1 worm cellular context compared by ENCODE assay signal in the genomic region with DNA sequence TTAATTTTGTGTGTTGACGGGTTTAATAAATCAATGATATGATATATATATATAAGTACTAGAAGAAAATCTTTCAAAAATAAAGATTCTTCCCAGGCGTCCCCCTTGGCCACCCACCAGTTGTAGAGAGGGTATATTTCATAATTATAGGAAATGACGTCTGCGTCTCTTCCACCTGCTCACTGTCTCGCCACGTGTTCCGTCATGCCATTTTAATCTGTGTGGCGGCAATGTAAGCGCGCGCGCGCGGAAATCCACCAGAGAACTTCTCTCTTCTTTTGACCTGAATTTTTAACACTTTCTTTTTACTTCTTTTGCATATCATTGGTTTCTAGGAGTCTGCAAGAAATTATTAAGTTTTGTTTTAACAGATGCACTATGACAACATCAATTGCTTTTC.
TF ChIP-seq lines count a peak whose summit lies in the region.

No protein-coding gene starts in this region.

TF ChIP-seq in whole organism, young adult, 124 proteins besides CTCF, POLR2A, EP300 and RAD21 (continued from another document):
- TF ChIP-seq gei-17 (GFP tag; optimal IDR thresholded peaks at IDR 0.05; lab: Kevin White, UChicago) (no peak), rpc-1 (optimal IDR thresholded peaks at IDR 0.05; lab: Kevin White, UChicago) (no peak), rpc-1 (tag; optimal IDR thresholded peaks at IDR 0.05; lab: Kevin White, UChicago) (no peak), hlh-12 (tag; optimal IDR thresholded peaks at IDR 0.05; lab: Kevin White, UChicago) (no peak), F33H1.4 (GFP tag; IDR thresholded peaks at IDR 0.05; lab: Robert Waterston, UW) (0 out of 2 replicates have a peak, but pooled peaks have one; percentile 12), T26A5.8 (tag; optimal IDR thresholded peaks at IDR 0.05; lab: Kevin White, UChicago) (no peak), madf-3 (GFP tag; IDR thresholded peaks at IDR 0.05; lab: Robert Waterston, UW) (0 out of 2 replicates have a peak, but pooled peaks have one; percentile 49), die-1 (tag; optimal IDR thresholded peaks at IDR 0.05; lab: Kevin White, UChicago) (no peak), hmg-1.2 (GFP tag; IDR thresholded peaks at IDR 0.05; lab: Robert Waterston, UW) (peak; percentile 89), Y79H2A.3 (GFP tag; conservative IDR thresholded peaks at IDR 0.05; lab: Robert Waterston, UW) (no peak), F39B2.1 (GFP tag; IDR thresholded peaks at IDR 0.05; lab: Robert Waterston, UW) (no peak), dpl-1 (GFP tag; optimal IDR thresholded peaks at IDR 0.05; lab: Kevin White, UChicago) (no peak), snpc-1.1 (tag; optimal IDR thresholded peaks at IDR 0.05; lab: Kevin White, UChicago; ENCODE audit: insufficient read depth) (no peak), ceh-40 (GFP tag; IDR thresholded peaks at IDR 0.05; lab: Robert Waterston, UW) (no peak), Y53F4B.3 (GFP tag; IDR thresholded peaks at IDR 0.05; lab: Robert Waterston, UW) (no peak), nhr-27 (tag; optimal IDR thresholded peaks at IDR 0.05; lab: Kevin White, UChicago) (no peak), hrde-1 (tag; optimal IDR thresholded peaks at IDR 0.05; lab: Kevin White, UChicago; ENCODE audit: borderline replicate concordance) (no peak), him-1 (tag; optimal IDR thresholded peaks at IDR 0.05; lab: Kevin White, UChicago) (no peak), lsy-27 (tag; optimal IDR thresholded peaks at IDR 0.05; lab: Kevin White, UChicago; ENCODE audit: borderline replicate concordance, insufficient read depth) (no peak), B0035.1 (tag; optimal IDR thresholded peaks at IDR 0.05; lab: Kevin White, UChicago) (no peak), cebp-1 (GFP tag; IDR thresholded peaks at IDR 0.05; lab: Robert Waterston, UW) (0 out of 2 replicates have a peak, but pooled peaks have one; percentile 8), cebp-1 (tag; optimal IDR thresholded peaks at IDR 0.05; lab: Kevin White, UChicago) (peak; percentile 81), ets-4 (GFP tag; optimal IDR thresholded peaks at IDR 0.05; lab: Kevin White, UChicago) (no peak), zfh-2 (GFP tag; conservative IDR thresholded peaks at IDR 0.05; lab: Robert Waterston, UW) (no peak), ekl-4 (GFP tag; IDR thresholded peaks at IDR 0.05; lab: Robert Waterston, UW) (no peak), unc-130 (GFP tag; optimal IDR thresholded peaks at IDR 0.05; lab: Kevin White, UChicago) (no peak), tbp1 (GFP tag; optimal IDR thresholded peaks at IDR 0.05; lab: Kevin White, UChicago) (no peak), ceh-79 (tag; optimal IDR thresholded peaks at IDR 0.05; lab: Kevin White, UChicago) (no peak), xnd-1 (tag; optimal IDR thresholded peaks at IDR 0.05; lab: Kevin White, UChicago) (peak; percentile 47), attf-6 (GFP tag; IDR thresholded peaks at IDR 0.05; lab: Robert Waterston, UW) (no peak), F57C9.4 (tag; optimal IDR thresholded peaks at IDR 0.05; lab: Kevin White, UChicago) (no peak), egrh-3 (GFP tag; IDR thresholded peaks at IDR 0.05; lab: Robert Waterston, UW) (no peak), ztf-25 (GFP tag; IDR thresholded peaks at IDR 0.05; lab: Robert Waterston, UW) (no peak), mes-4 (tag; optimal IDR thresholded peaks at IDR 0.05; lab: Kevin White, UChicago) (no peak), let-607 (tag; optimal IDR thresholded peaks at IDR 0.05; lab: Kevin White, UChicago) (no peak), T07F8.4 (tag; optimal IDR thresholded peaks at IDR 0.05; lab: Kevin White, UChicago) (no peak), ztf-3 (GFP tag; optimal IDR thresholded peaks at IDR 0.05; lab: Kevin White, UChicago) (no peak), repo-1 (tag; optimal IDR thresholded peaks at IDR 0.05; lab: Kevin White, UChicago) (no peak), ceh-27 (GFP tag; optimal IDR thresholded peaks at IDR 0.05; lab: Kevin White, UChicago) (no peak), F23B12.7 (tag; optimal IDR thresholded peaks at IDR 0.05; lab: Kevin White, UChicago; ENCODE audit: insufficient read depth) (no peak), ceh-58 (GFP tag; IDR thresholded peaks at IDR 0.05; lab: Robert Waterston, UW) (no peak), ZK185.1 (tag; optimal IDR thresholded peaks at IDR 0.05; lab: Kevin White, UChicago; ENCODE audit: poor library complexity, severe bottlenecking) (no peak), D2030.7 (GFP tag; IDR thresholded peaks at IDR 0.05; lab: Robert Waterston, UW) (no peak), K11D2.4 (GFP tag; IDR thresholded peaks at IDR 0.05; lab: Robert Waterston, UW) (no peak), lsl-1 (GFP tag; optimal IDR thresholded peaks at IDR 0.05; lab: Kevin White, UChicago) (no peak), ceh-91 (GFP tag; IDR thresholded peaks at IDR 0.05; lab: Robert Waterston, UW) (0 out of 2 replicates have a peak, but pooled peaks have one; percentile 19), C06A6.2 (GFP tag; conservative IDR thresholded peaks at IDR 0.05; lab: Robert Waterston, UW) (no peak), ceh-100 (GFP tag; IDR thresholded peaks at IDR 0.05; lab: Robert Waterston, UW) (no peak; the same call in 1 of the 2 replicates), aptf-2 (GFP tag; conservative IDR thresholded peaks at IDR 0.05; lab: Robert Waterston, UW) (0 out of 2 replicates have a peak, but pooled peaks have one; percentile 23), madf-8 (GFP tag; conservative IDR thresholded peaks at IDR 0.05; lab: Robert Waterston, UW) (peak; percentile 53), F22D6.2 (tag; optimal IDR thresholded peaks at IDR 0.05; lab: Kevin White, UChicago) (no peak), sdz-38 (tag; optimal IDR thresholded peaks at IDR 0.05; lab: Kevin White, UChicago) (no peak)
